Worm (Caenorhabditis elegans): Measurements from ENCODE around the gene gst-2.

gst-2 gene

ce11 chrIV:10144909-10145308 is 3.0 kb upstream of the gst-2 start:
- TF ChIP-seq Y116A8C.19 (tag; optimal IDR thresholded peaks at IDR 0.05; ENCODE audit: borderline replicate concordance) (no peak), nhr-84 (tag; optimal IDR thresholded peaks at IDR 0.05) (no peak), C04F5.9 (tag; optimal IDR thresholded peaks at IDR 0.05) (no peak), jun-1 (tag; optimal IDR thresholded peaks at IDR 0.05) (no peak), mdl-1 (tag; optimal IDR thresholded peaks at IDR 0.05) (no peak), nhr-28 (tag; optimal IDR thresholded peaks at IDR 0.05) (no peak), alr-1 (tag; optimal IDR thresholded peaks at IDR 0.05; ENCODE audit: borderline replicate concordance) (no peak), lir-3 (tag; optimal IDR thresholded peaks at IDR 0.05; ENCODE audit: poor library complexity) (no peak), lin-14 (GFP tag; optimal IDR thresholded peaks at IDR 0.05) (no peak), aha-1 (tag; optimal IDR thresholded peaks at IDR 0.05) (no peak), ama-1 (optimal IDR thresholded peaks at IDR 0.05) (no peak), fkh-8 (tag; optimal IDR thresholded peaks at IDR 0.05) (no peak), C16A3.4 (tag; optimal IDR thresholded peaks at IDR 0.05) (no peak), xbp-1 (tag; optimal IDR thresholded peaks at IDR 0.05) (no peak), skn-1 (tag; optimal IDR thresholded peaks at IDR 0.05) (no peak), ceh-82 (tag; optimal IDR thresholded peaks at IDR 0.05) (no peak), pqm-1 (tag; optimal IDR thresholded peaks at IDR 0.05) (no peak), lin-13 (GFP tag; optimal IDR thresholded peaks at IDR 0.05) (no peak)

- TF ChIP-seq mdl-1 (tag; optimal IDR thresholded peaks at IDR 0.05) (no peak), skn-1 (tag; optimal IDR thresholded peaks at IDR 0.05) (peak; percentile 55)
Measured at ce11 chrIV:10144487-10144886, 2.6 kb upstream of the gst-2 start.

- TF ChIP-seq efl-3 (GFP tag; optimal IDR thresholded peaks at IDR 0.05) (no peak), snpc-4 (tag; optimal IDR thresholded peaks at IDR 0.05) (no peak), pax-3 (tag; optimal IDR thresholded peaks at IDR 0.05) (no peak), lsy-2 (tag; optimal IDR thresholded peaks at IDR 0.05) (no peak), egl-27 (tag; optimal IDR thresholded peaks at IDR 0.05) (no peak), elt-2 (tag; optimal IDR thresholded peaks at IDR 0.05) (no peak), hpl-2 (GFP tag; optimal IDR thresholded peaks at IDR 0.05) (no peak), dsc-1 (tag; optimal IDR thresholded peaks at IDR 0.05) (no peak), lin-15B (tag; optimal IDR thresholded peaks at IDR 0.05) (no peak), snu-23 (GFP tag; optimal IDR thresholded peaks at IDR 0.05) (no peak), nhr-19 (GFP tag; conservative IDR thresholded peaks at IDR 0.05) (no peak), zip-4 (GFP tag; optimal IDR thresholded peaks at IDR 0.05) (no peak), unc-98 (GFP tag; IDR thresholded peaks at IDR 0.05) (no peak), unc-130 (tag; optimal IDR thresholded peaks at IDR 0.05) (no peak)
Measured at ce11 chrIV:10143640-10144039, 1.8 kb upstream of the gst-2 start, which contains the start of gene msp-38. Gene msp-38 (minus strand): TSS chrIV:10143740.

ce11 chrIV:10140143-10140542 is 1.7 kb downstream of the gst-2 start, which contains the start of gene gst-3:
Gene gst-3 (minus strand): TSS chrIV:10140243.
- no peak for TF ChIP-seq nhr-28 (tag; optimal IDR thresholded peaks at IDR 0.05)
- TF ChIP-seq lin-15B (tag; optimal IDR thresholded peaks at IDR 0.05), result no peak
- TF ChIP-seq C34B4.2 (tag; optimal IDR thresholded peaks at IDR 0.05), result no peak

- TF ChIP-seq nhr-12 (tag; optimal IDR thresholded peaks at IDR 0.05), result no peak
- TF ChIP-seq lsy-2 (tag; optimal IDR thresholded peaks at IDR 0.05), result no peak
- TF ChIP-seq hpl-2 (GFP tag; optimal IDR thresholded peaks at IDR 0.05), result no peak
- TF ChIP-seq sup-37 (GFP tag; optimal IDR thresholded peaks at IDR 0.05), result no peak
- TF ChIP-seq xbp-1 (tag; optimal IDR thresholded peaks at IDR 0.05), result no peak
- TF ChIP-seq pqm-1 (tag; optimal IDR thresholded peaks at IDR 0.05), result no peak
- TF ChIP-seq snu-23 (GFP tag; optimal IDR thresholded peaks at IDR 0.05), result no peak
- no peak for TF ChIP-seq C16A3.4 (tag; optimal IDR thresholded peaks at IDR 0.05)
- TF ChIP-seq unc-62 (GFP tag; optimal IDR thresholded peaks at IDR 0.05), result no peak
- no peak for TF ChIP-seq mab-9 (GFP tag; IDR thresholded peaks at IDR 0.05)
Measured at ce11 chrIV:10137804-10138203, 4.1 kb downstream of the gst-2 start, which contains the start of gene K08F4.12. Gene K08F4.12 (plus strand): TSS chrIV:10138104.
